Fruit fly (Drosophila melanogaster) whole organism, embryonic: Measurements from ENCODE around the gene Cyp4ac1.

Experiments
- CG10431 ChIP-seq: fragments of 200-800 bp; sonication (Bioruptor generic); optimal IDR thresholded peaks from 3 replicates; lab custom pipeline; 2018; ENCODE audit warnings: missing biosample characterization, mild to moderate bottlenecking, missing genetic modification characterization
- CG10462 ChIP-seq: fragments of 200-800 bp; sonication (Bioruptor generic); optimal IDR thresholded peaks from 2 replicates; lab custom pipeline; 2016; ENCODE audit warnings: missing biosample characterization, missing genetic modification characterization
- CG11504 ChIP-seq: fragments of 200-800 bp; sonication (Bioruptor generic); optimal IDR thresholded peaks from 3 replicates; lab custom pipeline; 2019; ENCODE audit warnings: missing biosample characterization, mild to moderate bottlenecking, missing genetic modification characterization, moderate library complexity
- CG12219 ChIP-seq: fragments of 200-800 bp; sonication (Bioruptor generic); optimal IDR thresholded peaks from 3 replicates; lab custom pipeline; 2018; ENCODE audit warnings: missing biosample characterization, mild to moderate bottlenecking, missing genetic modification characterization
- CG13624 ChIP-seq: fragments of 200-800 bp; sonication (Bioruptor generic); optimal IDR thresholded peaks from 2 replicates; lab custom pipeline; 2016; ENCODE audit warnings: missing biosample characterization, missing genetic modification characterization
- CG13775 ChIP-seq: fragments of 200-800 bp; sonication (Bioruptor generic); optimal IDR thresholded peaks from 3 replicates; lab custom pipeline; 2017; ENCODE audit warnings: missing biosample characterization, mild to moderate bottlenecking, missing genetic modification characterization
- CG1647 ChIP-seq: fragments of 200-800 bp; sonication (Bioruptor generic); optimal IDR thresholded peaks from 3 replicates; lab custom pipeline; 2016; ENCODE audit warnings: missing biosample characterization, missing genetic modification characterization
- CG16779 ChIP-seq: fragments of 200-800 bp; sonication (Bioruptor generic); IDR thresholded peaks from 2 replicates; pipeline ENCODE4 v1.3.6; 2022; ENCODE audit warnings: missing biosample characterization, missing genetic modification characterization
- CG17385 ChIP-seq: fragments of 200-800 bp; sonication (Bioruptor generic); optimal IDR thresholded peaks from 3 replicates; lab custom pipeline; 2018; ENCODE audit warnings: missing biosample characterization, mild to moderate bottlenecking, missing genetic modification characterization
- CG17912 ChIP-seq: fragments of 200-800 bp; sonication (Bioruptor generic); optimal IDR thresholded peaks from 2 replicates; lab custom pipeline; 2018; ENCODE audit warnings: missing biosample characterization, mild to moderate bottlenecking, missing genetic modification characterization
- CG1792 ChIP-seq: fragments of 200-800 bp; sonication (Bioruptor generic); optimal IDR thresholded peaks from 2 replicates; lab custom pipeline; 2016; ENCODE audit warnings: missing biosample characterization, missing genetic modification characterization
- CG18262 ChIP-seq: fragments of 200-800 bp; optimal IDR thresholded peaks from 3 replicates; lab custom pipeline; 2019; ENCODE audit warnings: missing biosample characterization, mild to moderate bottlenecking, missing genetic modification characterization, moderate library complexity
- CG2120 ChIP-seq: fragments of 200-800 bp; sonication (Bioruptor generic); optimal IDR thresholded peaks from 3 replicates; lab custom pipeline; 2016; ENCODE audit warnings: missing biosample characterization, missing genetic modification characterization
- CG30403 ChIP-seq: fragments of 200-800 bp; sonication (Bioruptor generic); optimal IDR thresholded peaks from 3 replicates; lab custom pipeline; 2016; ENCODE audit warnings: missing biosample characterization, missing genetic modification characterization
- CG31224 ChIP-seq: fragments of 200-800 bp; sonication (Bioruptor generic); IDR thresholded peaks from 2 replicates; pipeline ENCODE4 v1.3.6; 2022; ENCODE audit warnings: missing biosample characterization, missing genetic modification characterization
- CG32767 ChIP-seq: fragments of 200-800 bp; sonication (Bioruptor generic); IDR thresholded peaks from 2 replicates; pipeline ENCODE4 v1.3.6; 2022; ENCODE audit warnings: missing biosample characterization, missing genetic modification characterization
- CG3847 ChIP-seq: fragments of 200-800 bp; sonication (Bioruptor generic); IDR thresholded peaks from 2 replicates; pipeline ENCODE4 v1.3.6; 2022; ENCODE audit warnings: missing biosample characterization, missing genetic modification characterization
- CG4617 ChIP-seq: fragments of 200-800 bp; sonication (Bioruptor generic); optimal IDR thresholded peaks from 3 replicates; lab custom pipeline; 2016; ENCODE audit warnings: missing biosample characterization, missing genetic modification characterization, borderline replicate concordance
- CG5245 ChIP-seq: fragments of 200-800 bp; sonication (Bioruptor generic); optimal IDR thresholded peaks from 3 replicates; lab custom pipeline; 2016; ENCODE audit warnings: missing biosample characterization, missing genetic modification characterization
- CG8290 ChIP-seq, 3 experiments: fragments of 200-800 bp; sonication (Bioruptor generic); optimal IDR thresholded peaks; 2 replicates each; lab custom pipeline; 2016 to 2019; ENCODE audit warnings: missing biosample characterization in 3 of 3, missing genetic modification characterization in 3 of 3, mild to moderate bottlenecking in 2 of 3, moderate library complexity in 1 of 3
- CG8388 ChIP-seq: fragments of 200-800 bp; sonication (Bioruptor generic); optimal IDR thresholded peaks from 2 replicates; lab custom pipeline; 2019; ENCODE audit warnings: missing biosample characterization, mild to moderate bottlenecking, missing genetic modification characterization, moderate library complexity
- CG9932 ChIP-seq: fragments of 200-800 bp; sonication (Bioruptor generic); IDR thresholded peaks from 2 replicates; pipeline ENCODE4 v1.3.6; 2022; ENCODE audit warnings: missing biosample characterization, missing genetic modification characterization
- Camta ChIP-seq: fragments of 200-800 bp; sonication (Bioruptor generic); optimal IDR thresholded peaks from 2 replicates; lab custom pipeline; 2016; ENCODE audit warnings: missing biosample characterization, missing genetic modification characterization
- D19B ChIP-seq: fragments of 200-800 bp; sonication (Bioruptor generic); optimal IDR thresholded peaks from 2 replicates; lab custom pipeline; 2017; ENCODE audit warnings: missing biosample characterization, mild to moderate bottlenecking, missing genetic modification characterization
- Hey ChIP-seq: fragments of 200-800 bp; sonication (Bioruptor generic); optimal IDR thresholded peaks from 3 replicates; lab custom pipeline; 2018; ENCODE audit warnings: missing biosample characterization, mild to moderate bottlenecking, missing genetic modification characterization
- Hr3 ChIP-seq: fragments of 200-800 bp; sonication (Bioruptor generic); optimal IDR thresholded peaks from 3 replicates; lab custom pipeline; 2016; ENCODE audit warnings: missing biosample characterization, missing genetic modification characterization
- Mes4 ChIP-seq: fragments of 200-800 bp; sonication (Bioruptor generic); optimal IDR thresholded peaks from 2 replicates; lab custom pipeline; 2016; ENCODE audit warnings: missing biosample characterization, missing genetic modification characterization
- NK7.1 ChIP-seq: fragments of 200-800 bp; sonication (Bioruptor generic); optimal IDR thresholded peaks from 3 replicates; lab custom pipeline; 2016; ENCODE audit warnings: missing biosample characterization, missing genetic modification characterization
- Nf-YA ChIP-seq: fragments of 200-800 bp; sonication (Bioruptor generic); IDR thresholded peaks from 2 replicates; pipeline ENCODE4 v1.3.6; 2022; ENCODE audit warnings: missing biosample characterization, missing genetic modification characterization
- Oaz ChIP-seq: fragments of 200-800 bp; sonication (Bioruptor generic); IDR thresholded peaks from 2 replicates; pipeline ENCODE4 v1.3.6; 2022; ENCODE audit warnings: missing biosample characterization, missing genetic modification characterization
- Six4 ChIP-seq: fragments of 200-800 bp; sonication (Bioruptor generic); optimal IDR thresholded peaks from 2 replicates; lab custom pipeline; 2016; ENCODE audit warnings: missing biosample characterization, missing genetic modification characterization
- abd-A ChIP-seq: fragments of 200-800 bp; sonication (Bioruptor generic); optimal IDR thresholded peaks from 3 replicates; lab custom pipeline; 2019; ENCODE audit warnings: missing biosample characterization, mild to moderate bottlenecking, missing genetic modification characterization, moderate library complexity
- az2 ChIP-seq: fragments of 200-800 bp; sonication (Bioruptor generic); optimal IDR thresholded peaks from 3 replicates; lab custom pipeline; 2016; ENCODE audit warnings: missing biosample characterization, missing genetic modification characterization
- bcd ChIP-seq: fragments of 200-800 bp; sonication (Bioruptor generic); optimal IDR thresholded peaks from 2 replicates; lab custom pipeline; 2017; ENCODE audit warnings: missing biosample characterization, mild to moderate bottlenecking, missing genetic modification characterization
- chif ChIP-seq, 2 experiments: fragments of 200-800 bp; sonication (Bioruptor generic); optimal IDR thresholded peaks; 3 replicates each; lab custom pipeline; 2016; ENCODE audit warnings: missing biosample characterization in 2 of 2, missing genetic modification characterization in 2 of 2
- chn ChIP-seq: fragments of 200-800 bp; sonication (Bioruptor generic); optimal IDR thresholded peaks from 2 replicates; lab custom pipeline; 2016; ENCODE audit warnings: missing biosample characterization, missing genetic modification characterization
- ci ChIP-seq: fragments of 200-800 bp; sonication (Bioruptor generic); IDR thresholded peaks from 3 replicates; pipeline ENCODE4 v1.3.6; 2022; ENCODE audit warnings: missing biosample characterization, missing genetic modification characterization
- dan ChIP-seq: fragments of 200-800 bp; sonication (Bioruptor generic); IDR thresholded peaks from 2 replicates; pipeline ENCODE4 v1.3.6; 2022; ENCODE audit warnings: missing biosample characterization, missing genetic modification characterization
- dmrt11E ChIP-seq: fragments of 200-800 bp; sonication (Bioruptor generic); optimal IDR thresholded peaks from 3 replicates; lab custom pipeline; 2018; ENCODE audit warnings: missing biosample characterization, mild to moderate bottlenecking, missing genetic modification characterization, moderate library complexity
- fru ChIP-seq: fragments of >200 bp; optimal IDR thresholded peaks from 2 replicates; lab custom pipeline; 2017
- gcm ChIP-seq: fragments of 200-800 bp; sonication (Bioruptor generic); optimal IDR thresholded peaks from 2 replicates; lab custom pipeline; 2019; ENCODE audit warnings: missing biosample characterization, mild to moderate bottlenecking, missing genetic modification characterization, moderate library complexity
- ro ChIP-seq: fragments of 200-800 bp; sonication (Bioruptor generic); IDR thresholded peaks from 2 replicates; pipeline ENCODE4 v1.3.6; 2022; ENCODE audit warnings: missing biosample characterization, missing genetic modification characterization
- row ChIP-seq: fragments of 200-800 bp; sonication (Bioruptor generic); IDR thresholded peaks from 3 replicates; pipeline ENCODE4 v1.3.6; 2022; ENCODE audit warnings: missing biosample characterization, missing genetic modification characterization
- sim ChIP-seq: fragments of 200-800 bp; sonication (Bioruptor generic); IDR thresholded peaks from 2 replicates; pipeline ENCODE4 v1.3.6; 2022; ENCODE audit warnings: missing biosample characterization, missing genetic modification characterization
- sob ChIP-seq: fragments of 200-800 bp; sonication (Bioruptor generic); IDR thresholded peaks from 2 replicates; pipeline ENCODE4 v1.3.6; 2022; ENCODE audit warnings: missing biosample characterization, missing genetic modification characterization
- sr ChIP-seq: fragments of 200-800 bp; sonication (Bioruptor generic); IDR thresholded peaks from 3 replicates; pipeline ENCODE4 v1.3.6; 2022; ENCODE audit warnings: missing biosample characterization, missing genetic modification characterization
- tin ChIP-seq: fragments of 200-800 bp; sonication (Bioruptor generic); optimal IDR thresholded peaks from 3 replicates; lab custom pipeline; 2016; ENCODE audit warnings: missing biosample characterization, missing genetic modification characterization
- tll ChIP-seq, 2 experiments: fragments of 200-800 bp in 1 of 2; fragments of >200 bp in 1 of 2; sonication (Bioruptor generic) in 1 of 2; optimal IDR thresholded peaks; 2 replicates each; lab custom pipeline; 2017 to 2019; ENCODE audit warnings: missing biosample characterization in 2 of 2, missing genetic modification characterization in 2 of 2, mild to moderate bottlenecking in 1 of 2, moderate library complexity in 1 of 2
- tx ChIP-seq: fragments of 200-800 bp; sonication (Bioruptor generic); optimal IDR thresholded peaks from 2 replicates; lab custom pipeline; 2016; ENCODE audit warnings: missing biosample characterization, missing genetic modification characterization
- wdn ChIP-seq: fragments of 200-800 bp; sonication (Bioruptor generic); IDR thresholded peaks from 2 replicates; pipeline ENCODE4 v1.3.6; 2022; ENCODE audit warnings: missing biosample characterization, missing genetic modification characterization
- zfh2 ChIP-seq: fragments of 200-800 bp; sonication (Bioruptor generic); optimal IDR thresholded peaks from 2 replicates; lab custom pipeline; 2016; ENCODE audit warnings: missing biosample characterization, missing genetic modification characterization

Cyp4ac1 gene

DNA sequence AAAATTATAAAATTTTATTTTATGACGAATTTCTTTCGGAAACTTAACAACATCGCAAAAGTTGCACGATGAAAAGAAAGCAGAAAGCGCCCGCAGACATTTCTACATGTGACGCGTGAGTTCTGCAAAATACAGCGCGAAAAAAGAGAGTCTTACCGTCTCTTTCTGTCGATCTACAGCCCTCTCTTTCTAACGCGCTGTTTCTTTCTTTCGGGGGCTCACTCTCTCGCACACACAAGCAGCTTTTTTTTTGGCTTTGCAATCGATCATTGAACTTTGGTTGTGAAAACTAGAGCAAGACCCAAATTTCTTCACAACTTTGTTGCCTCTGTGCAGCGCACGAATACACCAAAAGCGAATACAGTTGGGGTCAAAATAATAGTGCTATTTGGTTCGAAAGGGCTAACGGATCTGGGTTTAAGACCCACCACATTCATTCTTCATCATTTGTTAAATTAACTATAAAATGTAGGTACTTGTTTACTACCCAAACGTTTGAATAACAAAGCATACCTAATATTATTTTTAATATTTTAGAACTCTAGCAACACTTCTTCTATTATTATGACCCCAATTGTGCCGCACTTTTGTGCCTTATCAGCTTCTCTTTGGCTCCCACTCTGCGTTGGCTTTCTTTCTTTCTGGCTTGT, 35.3 kb downstream of the Cyp4ac1 start (continued):
- TF ChIP-seq CG13624 (GFP tag; lab: Kevin White, UChicago) (no peak), Hey (tag; lab: Kevin White, UChicago) (peak; percentile 25), tx (no peak), row (GFP tag; lab: Robert Waterston, UW) (peak; percentile 96), ci (GFP tag; lab: Robert Waterston, UW) (peak; percentile 93), gcm (peak; percentile 93), dan (GFP tag; lab: Robert Waterston, UW) (no peak), Six4 (GFP tag; lab: Kevin White, UChicago) (peak; percentile 75), CG11504 (peak; percentile 91), Hr3 (GFP tag; lab: Kevin White, UChicago) (peak; percentile 91), CG31224 (peak; percentile 35; the same call in 1 of the 2 replicates), chn (GFP tag; lab: Kevin White, UChicago) (peak; percentile 78), CG10462 (GFP tag; lab: Kevin White, UChicago) (peak; percentile 70), zfh2 (GFP tag; lab: Kevin White, UChicago) (peak; percentile 57), CG30403 (GFP tag; lab: Kevin White, UChicago) (peak; percentile 86), CG10431 (GFP tag; lab: Kevin White, UChicago) (peak; percentile 62), CG2120 (GFP tag; lab: Kevin White, UChicago) (peak; percentile 79), Mes4 (GFP tag; lab: Kevin White, UChicago) (peak; percentile 33), CG12219 (peak; percentile 79), sr (peak; percentile 38; the same call in 1 of the 3 replicates), CG32767 (GFP tag; lab: Robert Waterston, UW) (peak; percentile 83), CG1792 (GFP tag; lab: Kevin White, UChicago) (no peak), dmrt11E (tag; lab: Kevin White, UChicago) (peak; percentile 79), CG16779 (GFP tag; lab: Robert Waterston, UW) (no peak), chif (GFP tag; optimal IDR thresholded peaks at IDR 0.05; lab: Kevin White, UChicago) (peak; percentile 63 to 67), CG4617 (peak; percentile 48), CG8290 (GFP tag; optimal IDR thresholded peaks at IDR 0.05; lab: Kevin White, UChicago) (peak; percentile 74), CG8290 (tag; optimal IDR thresholded peaks at IDR 0.05; lab: Kevin White, UChicago) (no peak), CG3847 (GFP tag; lab: Robert Waterston, UW) (no peak), az2 (GFP tag; lab: Kevin White, UChicago) (peak; percentile 84), CG1647 (GFP tag; lab: Kevin White, UChicago) (peak; percentile 20), CG17912 (GFP tag; lab: Kevin White, UChicago) (no peak), ro (GFP tag; lab: Robert Waterston, UW) (peak; percentile 25; the same call in 1 of the 2 replicates), bcd (GFP tag; lab: Kevin White, UChicago) (peak; percentile 76), tll (GFP tag; optimal IDR thresholded peaks at IDR 0.05; lab: Kevin White, UChicago) (no peak), Nf-YA (GFP tag; lab: Robert Waterston, UW) (no peak), CG5245 (GFP tag; lab: Kevin White, UChicago) (peak; percentile 7), NK7.1 (GFP tag; lab: Kevin White, UChicago) (no peak), CG8388 (GFP tag; lab: Kevin White, UChicago) (peak; percentile 94), wdn (GFP tag; lab: Robert Waterston, UW) (0 out of 2 replicates have a peak, but pooled peaks have one; percentile 31), tin (peak; percentile 82), CG18262 (tag; lab: Kevin White, UChicago) (peak; percentile 90), fru (lab: Kevin White, UChicago) (no peak), CG13775 (GFP tag; lab: Kevin White, UChicago) (peak; percentile 70), abd-A (no peak), CG17385 (peak; percentile 89), sim (GFP tag; lab: Robert Waterston, UW) (peak; percentile 60; the same call in 1 of the 2 replicates), Oaz (GFP tag; lab: Robert Waterston, UW) (peak; percentile 79), Camta (GFP tag; lab: Kevin White, UChicago) (peak; percentile 67), CG9932 (GFP tag; lab: Robert Waterston, UW) (peak; percentile 66), sob (GFP tag; lab: Robert Waterston, UW) (peak; percentile 71), D19B (GFP tag; lab: Kevin White, UChicago) (peak; percentile 3)
